Worm (Caenorhabditis elegans) whole organism, L3 larva: Measurements from ENCODE around the gene ife-4.

Source experiments
- ceh-82 ChIP-seq: fragments of 150-350 bp; optimal IDR thresholded peaks from 2 replicates; lab custom pipeline; 2014; ENCODE audit warnings: missing biosample characterization, missing genetic modification characterization
- elt-2 ChIP-seq: sonication (generic microtip); optimal IDR thresholded peaks from 2 replicates; lab custom pipeline; 2016; ENCODE audit warnings: missing genetic modification reagents, mild to moderate bottlenecking, missing genetic modification characterization, missing compliant biosample characterization
- elt-3 ChIP-seq, 3 experiments: fragments of 150-350 bp in 1 of 3; sonication (generic microtip) in 2 of 3; optimal IDR thresholded peaks; 2 replicates in 2 of 3; 4 replicates in 1 of 3; lab custom pipeline; 2014 to 2017; ENCODE audit warnings: missing biosample characterization in 3 of 3, missing genetic modification characterization in 3 of 3
- nhr-237 ChIP-seq: fragments of 150-350 bp; optimal IDR thresholded peaks from 2 replicates; lab custom pipeline; 2014; ENCODE audit warnings: missing biosample characterization, missing genetic modification characterization
- nhr-25 ChIP-seq: sonication (generic microtip); optimal IDR thresholded peaks from 2 replicates; lab custom pipeline; 2017; ENCODE audit warnings: missing biosample characterization, missing genetic modification characterization
- pha-4 ChIP-seq: fragments of 150-350 bp; optimal IDR thresholded peaks from 2 replicates; lab custom pipeline; 2014; ENCODE audit warnings: missing biosample characterization, missing genetic modification reagents, missing genetic modification characterization
- zag-1 ChIP-seq: fragments of 150-350 bp; optimal IDR thresholded peaks from 2 replicates; lab custom pipeline; 2014; ENCODE audit warnings: missing biosample characterization, missing genetic modification characterization

ce11 chrX:1068986-1069385 is 35.0 kb upstream of the ife-4 start, which contains the start of gene mksr-1:
- TF ChIP-seq elt-3 (tag; optimal IDR thresholded peaks at IDR 0.05; lab: Kevin White, UChicago) (no peak), pha-4 (tag; lab: Kevin White, UChicago) (no peak), elt-2 (tag; lab: Kevin White, UChicago) (no peak), nhr-237 (tag; lab: Kevin White, UChicago) (no peak), zag-1 (no peak), ceh-82 (tag; lab: Kevin White, UChicago) (no peak), nhr-25 (tag; lab: Kevin White, UChicago) (no peak)
